Worm (Caenorhabditis elegans) whole organism, dauer: ENCODE measurements around the gene cdc-48.1.

Experiments used
- unc-62 ChIP-seq: sonication (generic microtip); optimal IDR thresholded peaks from 2 replicates; lab custom pipeline; 2017; ENCODE audit warnings: missing biosample characterization, missing genetic modification reagents, missing genetic modification characterization

cdc-48.1 gene

DNA sequence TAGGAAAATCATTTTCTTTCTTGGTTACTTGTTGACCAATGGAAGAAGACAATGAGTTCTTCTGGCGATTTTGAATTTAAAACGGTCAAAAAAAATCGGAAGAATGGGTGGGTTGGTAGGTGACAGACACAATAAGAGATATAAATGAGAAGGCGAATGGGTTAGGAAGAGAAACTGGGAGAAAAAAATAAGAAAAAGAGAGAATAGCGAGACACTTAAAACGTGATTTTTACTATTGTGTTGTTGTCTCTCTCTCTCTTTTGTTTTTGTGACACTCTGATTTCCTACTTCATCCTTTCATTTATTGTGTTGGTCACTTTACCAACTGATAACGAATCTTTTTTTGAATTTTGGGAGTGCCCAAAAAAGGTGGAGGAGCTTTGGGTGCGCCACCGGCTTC is 46.8 kb downstream of the cdc-48.1 start:
- no peak for TF ChIP-seq unc-62 (GFP tag; lab: Kevin White, UChicago)

ce11 chrII:10515422-10515821 is 47.8 kb downstream of the cdc-48.1 start:
- no peak for TF ChIP-seq unc-62 (GFP tag; lab: Kevin White, UChicago)

ce11 chrII:10513377-10513776 is 49.8 kb downstream of the cdc-48.1 start:
- TF ChIP-seq unc-62 (GFP tag; lab: Kevin White, UChicago): no peak

ce11 chrII:10510242-10510641 is 53.0 kb downstream of the cdc-48.1 start, which contains the start of gene F59B10.3:
Gene F59B10.3 (plus strand): TSS chrII:10510542.
- no peak for TF ChIP-seq unc-62 (GFP tag; lab: Kevin White, UChicago)
